Worm (Caenorhabditis elegans): Measurements from ENCODE around the gene F13E9.16.

DNA sequence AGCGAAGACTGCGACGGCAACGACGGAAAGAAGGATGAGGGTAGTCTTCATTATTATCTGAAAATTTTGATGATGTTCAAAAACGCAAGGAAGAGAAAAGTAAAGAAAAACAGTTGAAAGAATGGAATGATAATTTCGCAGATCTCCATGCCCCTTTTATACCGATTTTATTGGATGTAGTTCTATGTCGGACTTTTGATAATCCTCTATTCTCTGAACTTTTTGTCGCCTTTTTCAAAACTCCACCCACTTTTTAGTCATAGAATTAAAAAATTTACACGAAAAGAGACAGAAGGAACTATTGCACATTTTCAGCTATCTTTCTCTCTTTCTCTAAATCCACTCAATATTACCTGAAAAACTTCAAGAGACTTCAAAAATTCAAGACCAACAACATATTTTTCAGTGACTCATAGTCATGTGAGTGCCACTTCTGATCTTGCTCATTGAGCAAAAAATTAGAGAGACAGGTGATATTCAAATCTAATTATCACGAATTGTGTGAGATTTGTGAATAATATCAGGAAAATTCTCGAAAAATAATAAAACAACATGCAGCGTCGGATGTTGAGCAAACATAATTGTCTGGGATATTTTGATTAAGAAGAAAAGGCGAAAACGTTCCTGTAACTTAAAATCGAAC is 2.8 kb upstream of the F13E9.16 start, which contains the start of gene F13E9.15:
- TF ChIP-seq fkh-4 (tag; optimal IDR thresholded peaks at IDR 0.05; ENCODE audit: borderline replicate concordance) (no peak), nhr-12 (tag; optimal IDR thresholded peaks at IDR 0.05) (no peak), nhr-90 (tag; optimal IDR thresholded peaks at IDR 0.05; ENCODE audit: poor library complexity) (no peak), tbx-2 (tag; optimal IDR thresholded peaks at IDR 0.05) (no peak), Y116A8C.19 (tag; optimal IDR thresholded peaks at IDR 0.05; ENCODE audit: borderline replicate concordance) (no peak), aha-1 (tag; optimal IDR thresholded peaks at IDR 0.05) (no peak), unc-62 (GFP tag; optimal IDR thresholded peaks at IDR 0.05) (no peak)

Measured in whole organism, L1 larva.